Worm (Caenorhabditis elegans) whole organism, late embryonic: ENCODE data around the gene rig-6.

ENCODE experiments used
- K02D7.2 ChIP-seq: sonication (generic microtip); optimal IDR thresholded peaks from 2 replicates; lab custom pipeline; 2017; ENCODE audit warnings: mild to moderate bottlenecking, missing genetic modification characterization, missing compliant biosample characterization
- ceh-14 ChIP-seq: sonication (generic microtip); optimal IDR thresholded peaks from 2 replicates; lab custom pipeline; 2016; ENCODE audit warnings: missing genotype, missing genetic modification characterization, missing compliant biosample characterization
- ceh-18 ChIP-seq: sonication (generic microtip); optimal IDR thresholded peaks from 2 replicates; lab custom pipeline; 2016; ENCODE audit warnings: missing genetic modification characterization, missing compliant biosample characterization
- ceh-2 ChIP-seq: sonication (generic microtip); optimal IDR thresholded peaks from 2 replicates; lab custom pipeline; 2016; ENCODE audit warnings: missing genotype, missing genetic modification characterization, missing compliant biosample characterization
- ceh-22 ChIP-seq: sonication (generic microtip); optimal IDR thresholded peaks from 2 replicates; lab custom pipeline; 2017; ENCODE audit warnings: missing biosample characterization, missing genetic modification characterization
- ceh-24 ChIP-seq: sonication (generic microtip); optimal IDR thresholded peaks from 2 replicates; lab custom pipeline; 2016; ENCODE audit warnings: mild to moderate bottlenecking, missing genetic modification characterization, missing compliant biosample characterization
- ceh-30 ChIP-seq: fragments of 150-350 bp; optimal IDR thresholded peaks from 2 replicates; lab custom pipeline; 2014; ENCODE audit warnings: missing biosample characterization, missing genetic modification characterization
- ceh-45 ChIP-seq: fragments of 200-800 bp; sonication (Bioruptor generic); IDR thresholded peaks from 2 replicates; pipeline ENCODE4 v1.3.6; 2022; ENCODE audit warnings: missing genetic modification reagents, missing genetic modification characterization, missing compliant biosample characterization
- dmd-4 ChIP-seq: sonication (generic microtip); optimal IDR thresholded peaks from 2 replicates; lab custom pipeline; 2016; ENCODE audit warnings: borderline replicate concordance, missing genetic modification characterization, missing compliant biosample characterization
- ets-4 ChIP-seq: sonication (generic microtip); optimal IDR thresholded peaks from 2 replicates; lab custom pipeline; 2016; ENCODE audit warnings: missing genetic modification characterization, missing compliant biosample characterization
- eyg-1 ChIP-seq: sonication (generic microtip); optimal IDR thresholded peaks from 2 replicates; lab custom pipeline; 2016; ENCODE audit warnings: missing genotype, missing genetic modification characterization, missing compliant biosample characterization
- gmeb-2 ChIP-seq: sonication (generic microtip); optimal IDR thresholded peaks from 2 replicates; lab custom pipeline; 2016; ENCODE audit warnings: missing genetic modification characterization, inconsistent platforms, missing compliant biosample characterization
- hlh-13 ChIP-seq: fragments of 200-800 bp; sonication (Bioruptor generic); optimal IDR thresholded peaks from 2 replicates; lab custom pipeline; 2018; ENCODE audit warnings: mild to moderate bottlenecking, missing genetic modification characterization, missing compliant biosample characterization
- hlh-6 ChIP-seq: sonication (generic microtip); optimal IDR thresholded peaks from 2 replicates; lab custom pipeline; 2016; ENCODE audit warnings: missing genotype, missing genetic modification characterization, missing compliant biosample characterization
- hlh-8 ChIP-seq: sonication (generic microtip); optimal IDR thresholded peaks from 2 replicates; lab custom pipeline; 2016; ENCODE audit warnings: missing genotype, missing genetic modification characterization, missing compliant biosample characterization
- lim-6 ChIP-seq: sonication (generic microtip); optimal IDR thresholded peaks from 2 replicates; lab custom pipeline; 2016; ENCODE audit warnings: missing genetic modification characterization, missing compliant biosample characterization
- lin-11 ChIP-seq: fragments of 200-800 bp; sonication (Bioruptor generic); optimal IDR thresholded peaks from 2 replicates; lab custom pipeline; 2018; ENCODE audit warnings: mild to moderate bottlenecking, missing genetic modification characterization, missing compliant biosample characterization
- mec-3 ChIP-seq: sonication (generic microtip); optimal IDR thresholded peaks from 2 replicates; lab custom pipeline; 2016; ENCODE audit warnings: borderline replicate concordance, missing genetic modification characterization, missing compliant biosample characterization
- nhr-11 ChIP-seq: fragments of 150-350 bp; optimal IDR thresholded peaks from 2 replicates; lab custom pipeline; 2014; ENCODE audit warnings: missing biosample characterization, missing genetic modification characterization
- pat-9 ChIP-seq: fragments of 200-800 bp; sonication (Bioruptor generic); optimal IDR thresholded peaks from 2 replicates; lab custom pipeline; 2018; ENCODE audit warnings: mild to moderate bottlenecking, missing genetic modification characterization, moderate library complexity, missing compliant biosample characterization
- pax-1 ChIP-seq: fragments of 150-350 bp; optimal IDR thresholded peaks from 2 replicates; lab custom pipeline; 2014; ENCODE audit warnings: missing biosample characterization, missing genetic modification characterization
- pha-2 ChIP-seq: sonication (generic microtip); optimal IDR thresholded peaks from 2 replicates; lab custom pipeline; 2017; ENCODE audit warnings: mild to moderate bottlenecking, missing genetic modification characterization, missing compliant biosample characterization
- pqm-1 ChIP-seq: sonication (generic microtip); optimal IDR thresholded peaks from 2 replicates; lab custom pipeline; 2016; ENCODE audit warnings: missing genetic modification characterization, missing compliant biosample characterization
- pros-1 ChIP-seq: fragments of 150-350 bp; optimal IDR thresholded peaks from 2 replicates; lab custom pipeline; 2014; ENCODE audit warnings: missing biosample characterization, missing genetic modification reagents, missing genetic modification characterization
- ref-2 ChIP-seq: sonication (generic microtip); optimal IDR thresholded peaks from 2 replicates; lab custom pipeline; 2016; ENCODE audit warnings: missing genetic modification characterization, missing compliant biosample characterization
- rnt-1 ChIP-seq: sonication (generic microtip); optimal IDR thresholded peaks from 2 replicates; lab custom pipeline; 2016; ENCODE audit warnings: missing genetic modification characterization, missing compliant biosample characterization
- sox-4 ChIP-seq: sonication (generic microtip); optimal IDR thresholded peaks from 2 replicates; lab custom pipeline; 2017; ENCODE audit warnings: mild to moderate bottlenecking, missing genetic modification characterization, inconsistent platforms, missing compliant biosample characterization
- syd-9 ChIP-seq: sonication (generic microtip); optimal IDR thresholded peaks from 2 replicates; lab custom pipeline; 2016; ENCODE audit warnings: mild to moderate bottlenecking, missing genetic modification characterization, moderate library complexity, missing compliant biosample characterization
- tbx-2 ChIP-seq: sonication (generic microtip); optimal IDR thresholded peaks from 2 replicates; lab custom pipeline; 2016; ENCODE audit warnings: missing genetic modification characterization, missing compliant biosample characterization
- ttx-3 ChIP-seq: sonication (generic microtip); optimal IDR thresholded peaks from 2 replicates; lab custom pipeline; 2016; ENCODE audit warnings: missing genetic modification reagents, missing genetic modification characterization, missing compliant biosample characterization
- unc-3 ChIP-seq, 2 experiments: fragments of 200-800 bp in 1 of 2; sonication (Bioruptor generic) in 1 of 2; sonication (generic microtip) in 1 of 2; conservative IDR thresholded peaks in 1 of 2; optimal IDR thresholded peaks in 1 of 2; 2 replicates each; pipeline versions ENCODE4 v1.3.6 to Lab custom; 2016 to 2022; ENCODE audit warnings: missing compliant biosample characterization in 2 of 2, missing genetic modification characterization in 2 of 2, missing genetic modification reagents in 1 of 2
- unc-42 ChIP-seq: sonication (generic microtip); optimal IDR thresholded peaks from 2 replicates; lab custom pipeline; 2016; ENCODE audit warnings: missing genotype, missing genetic modification characterization, missing compliant biosample characterization
- unc-55 ChIP-seq: sonication (generic microtip); optimal IDR thresholded peaks from 2 replicates; lab custom pipeline; 2017; ENCODE audit warnings: missing biosample characterization, missing genetic modification reagents, missing genetic modification characterization
- zip-5 ChIP-seq: sonication (generic microtip); optimal IDR thresholded peaks from 2 replicates; lab custom pipeline; 2016; ENCODE audit warnings: missing genetic modification characterization, missing compliant biosample characterization
- ztf-16 ChIP-seq: sonication (generic microtip); optimal IDR thresholded peaks from 2 replicates; lab custom pipeline; 2017; ENCODE audit warnings: missing genetic modification characterization, missing compliant biosample characterization

The rig-6 gene

DNA sequence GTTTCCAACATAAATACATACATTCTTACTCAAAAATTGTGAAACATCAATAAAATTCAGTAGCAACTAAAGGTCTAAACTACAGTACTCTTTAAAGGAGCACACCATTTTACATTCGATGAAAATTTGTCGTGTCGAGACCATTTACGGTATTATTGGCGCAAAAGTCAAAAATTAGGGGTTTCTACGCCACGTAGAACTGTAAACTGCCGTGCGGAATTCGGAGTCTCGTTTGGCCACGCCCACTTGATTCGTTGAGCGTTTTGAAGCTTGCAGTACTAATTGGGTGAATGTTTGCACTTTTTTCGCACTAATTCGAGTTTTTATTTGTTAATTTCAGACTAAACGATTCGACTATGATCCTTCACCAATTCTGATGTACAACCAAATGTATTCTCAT is 21.2 kb downstream of the rig-6 start:
- TF ChIP-seq gmeb-2 (tag; lab: Kevin White, UChicago) (no peak), zip-5 (tag; lab: Kevin White, UChicago) (no peak), eyg-1 (tag; lab: Kevin White, UChicago) (no peak), ets-4 (no peak), dmd-4 (tag; lab: Kevin White, UChicago) (no peak), hlh-13 (GFP tag; lab: Kevin White, UChicago) (no peak), unc-55 (GFP tag; lab: Kevin White, UChicago) (no peak), lim-6 (no peak), ref-2 (tag; lab: Kevin White, UChicago) (no peak), nhr-11 (tag; lab: Kevin White, UChicago) (no peak), sox-4 (tag; lab: Kevin White, UChicago) (no peak), unc-42 (tag; lab: Kevin White, UChicago) (no peak), syd-9 (tag; lab: Kevin White, UChicago) (no peak), pha-2 (tag; lab: Kevin White, UChicago) (no peak), mec-3 (tag; lab: Kevin White, UChicago) (no peak), pros-1 (tag; lab: Kevin White, UChicago) (no peak), hlh-6 (no peak), ceh-45 (no peak)

DNA sequence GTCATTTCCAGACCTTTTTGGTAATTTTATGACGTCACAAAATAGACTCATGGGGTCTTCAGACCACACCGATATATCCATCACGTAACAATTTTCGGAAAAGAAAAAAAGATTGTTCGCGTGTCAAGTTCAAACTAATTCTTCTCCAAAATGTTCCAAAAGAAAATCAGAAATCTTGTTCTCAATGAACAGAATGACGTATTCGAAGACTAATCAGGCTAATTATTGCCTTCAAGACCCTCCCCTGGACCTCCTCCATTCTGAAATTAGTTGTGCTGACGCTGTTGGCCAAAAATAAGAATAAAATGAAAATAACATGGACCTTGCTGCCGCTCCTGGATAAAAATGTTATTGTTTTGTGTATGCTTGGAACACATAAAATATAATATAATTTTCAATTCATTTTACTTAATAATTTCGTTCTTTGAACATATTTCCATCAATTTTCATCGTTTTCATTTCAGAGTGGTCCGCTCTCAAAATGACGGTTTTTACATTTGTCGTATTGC is 22.0 kb downstream of the rig-6 start, which contains the start of gene F26G1.15:
F26G1.15 (plus strand) TSS at position 459 of the 509 bp plus-strand sequence.
- TF ChIP-seq ttx-3 (tag; lab: Kevin White, UChicago) = no peak
- no peak for TF ChIP-seq lim-6
- no peak for TF ChIP-seq nhr-11 (tag; lab: Kevin White, UChicago)
- no peak for TF ChIP-seq ceh-24
- no peak for TF ChIP-seq unc-42 (tag; lab: Kevin White, UChicago)
- no peak for TF ChIP-seq mec-3 (tag; lab: Kevin White, UChicago)

DNA sequence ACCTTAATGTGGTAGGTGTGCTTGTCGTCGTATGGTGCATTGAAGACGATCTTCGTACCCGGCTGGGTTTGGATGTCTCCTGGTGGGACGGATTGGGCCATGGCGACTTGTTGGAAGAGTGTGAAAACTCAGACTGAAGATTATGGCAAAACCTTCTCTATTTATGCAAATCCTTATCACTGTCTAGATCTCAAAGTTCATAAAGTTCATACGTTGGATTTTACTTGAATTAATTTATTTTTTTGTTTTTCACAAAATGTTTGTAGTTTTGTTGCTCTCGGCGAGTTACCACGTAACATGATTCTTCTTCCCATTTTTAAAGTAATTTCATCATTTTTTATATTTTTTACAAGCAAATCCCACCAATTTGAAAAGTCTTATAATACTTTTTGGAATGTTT is 25.7 kb downstream of the rig-6 start, which contains the start of gene msp-3:
msp-3 (minus strand) TSS at position 101 of the 400 bp plus-strand sequence.
- TF ChIP-seq eyg-1 (tag; lab: Kevin White, UChicago) (no peak), lin-11 (no peak), hlh-8 (tag; lab: Kevin White, UChicago) (no peak), dmd-4 (tag; lab: Kevin White, UChicago) (no peak), lim-6 (no peak), K02D7.2 (tag; lab: Kevin White, UChicago) (no peak)

DNA sequence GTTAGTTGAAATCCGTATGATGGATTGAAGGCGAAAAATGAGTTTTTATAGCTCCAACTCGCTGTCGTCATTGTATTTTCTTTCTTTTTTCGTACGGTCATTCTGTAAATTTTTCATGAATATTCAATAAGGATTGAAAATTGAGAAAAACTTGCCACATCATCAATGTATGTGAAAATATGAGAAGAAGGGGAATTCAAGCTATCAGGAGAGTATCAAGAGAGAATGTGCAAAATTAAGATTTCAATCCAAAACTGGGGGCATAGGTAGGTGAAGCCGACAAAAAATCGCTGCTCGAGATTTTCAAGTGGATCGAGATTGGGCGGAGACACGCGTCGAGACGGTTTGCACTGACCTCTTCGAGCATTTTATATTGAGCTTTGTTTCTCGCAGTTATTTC is 27.4 kb downstream of the rig-6 start, which contains the start of gene nep-12:
nep-12 (minus strand) TSS at position 101 of the 400 bp plus-strand sequence.
- TF ChIP-seq ceh-22 (tag; lab: Kevin White, UChicago) (no peak), ceh-30 (tag; lab: Kevin White, UChicago) (no peak), lim-6 (no peak), mec-3 (tag; lab: Kevin White, UChicago) (no peak), zip-5 (tag; lab: Kevin White, UChicago) (no peak), ceh-14 (tag; lab: Kevin White, UChicago) (no peak), ceh-2 (tag; lab: Kevin White, UChicago) (no peak), ceh-18 (tag; lab: Kevin White, UChicago) (no peak), rnt-1 (no peak), pqm-1 (no peak)

DNA sequence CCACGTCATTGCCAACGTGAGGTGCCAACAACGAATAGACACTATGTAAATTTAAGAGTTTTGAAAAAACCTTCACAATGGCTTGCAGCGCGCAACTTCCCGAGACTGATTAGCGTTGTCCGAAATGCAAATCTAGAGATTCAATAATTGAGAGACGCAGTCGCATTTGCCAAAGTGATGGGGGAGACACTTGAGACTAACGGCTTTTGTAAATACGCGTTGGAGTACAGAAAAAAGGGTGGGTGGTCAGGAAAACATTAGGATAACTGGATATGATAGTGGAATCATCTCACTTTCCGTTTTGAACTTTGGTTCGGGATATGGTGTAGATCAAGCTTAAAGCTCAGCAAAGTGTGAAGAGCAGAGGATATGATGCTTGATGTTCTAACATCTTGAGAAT is 32.1 kb downstream of the rig-6 start:
- TF ChIP-seq pat-9 (tag; lab: Kevin White, UChicago) = no peak
- TF ChIP-seq ceh-14 (tag; lab: Kevin White, UChicago) = no peak
- no peak for TF ChIP-seq ztf-16 (tag; lab: Kevin White, UChicago)
- TF ChIP-seq pax-1 (tag; lab: Kevin White, UChicago) = no peak
- no peak for TF ChIP-seq unc-3 (GFP tag; conservative IDR thresholded peaks at IDR 0.05; lab: Robert Waterston, UW)
- no peak for TF ChIP-seq unc-3 (tag; optimal IDR thresholded peaks at IDR 0.05; lab: Kevin White, UChicago)
- TF ChIP-seq hlh-6 = no peak
- no peak for TF ChIP-seq tbx-2
